Worm (Caenorhabditis elegans) whole organism, L4/young adult: ENCODE results near the gene gpa-6.

Experiments
- dao-5 ChIP-seq: sonication (generic microtip); optimal IDR thresholded peaks from 2 replicates; lab custom pipeline; 2016; ENCODE audit warnings: missing genotype, missing genetic modification characterization, moderate library complexity, missing compliant biosample characterization
- him-1 ChIP-seq: sonication (generic microtip); optimal IDR thresholded peaks from 2 replicates; lab custom pipeline; 2016; ENCODE audit warnings: missing genotype, missing genetic modification reagents, missing genetic modification characterization, missing compliant biosample characterization

ce11 chrX:13170804-13171203 is 20.2 kb upstream of the gpa-6 start:
- TF ChIP-seq dao-5 (tag; lab: Kevin White, UChicago) = no peak
- no peak for TF ChIP-seq him-1 (tag; lab: Kevin White, UChicago)
